Worm (Caenorhabditis elegans) whole organism, L2 larva: ENCODE data around the gene Y66A7A.9.
A peak's percentile ranks its signal among the peaks of the same experiment; 100 is the strongest.

Experiments
- C34F6.9 ChIP-seq: fragments of 150-350 bp; optimal IDR thresholded peaks from 2 replicates; lab custom pipeline; 2014; ENCODE audit warnings: missing biosample characterization, missing genetic modification characterization
- F13H6.1 ChIP-seq: sonication (generic microtip); optimal IDR thresholded peaks from 2 replicates; lab custom pipeline; 2016; ENCODE audit warnings: missing genetic modification characterization, missing compliant biosample characterization
- R02D3.7 ChIP-seq: fragments of 150-350 bp; optimal IDR thresholded peaks from 2 replicates; lab custom pipeline; 2014; ENCODE audit warnings: missing biosample characterization, missing genetic modification characterization
- alr-1 ChIP-seq: fragments of 150-350 bp; optimal IDR thresholded peaks from 2 replicates; lab custom pipeline; 2014; ENCODE audit warnings: missing biosample characterization, missing genetic modification characterization
- aly-2 ChIP-seq: fragments of 150-350 bp; optimal IDR thresholded peaks from 2 replicates; lab custom pipeline; 2014; ENCODE audit warnings: missing biosample characterization, missing genetic modification characterization
- ama-1 ChIP-seq: fragments of 150-350 bp; optimal IDR thresholded peaks from 2 replicates; lab custom pipeline; 2018; ENCODE audit warnings: inconsistent platforms
- blmp-1 ChIP-seq: sonication (generic microtip); optimal IDR thresholded peaks from 2 replicates; lab custom pipeline; 2017; ENCODE audit warnings: missing genetic modification characterization, mild to moderate bottlenecking, missing compliant biosample characterization, antibody characterized with exemption, moderate library complexity; ENCODE audit not compliant: insufficient read depth
- ceh-82 ChIP-seq: fragments of 150-350 bp; optimal IDR thresholded peaks from 2 replicates; lab custom pipeline; 2014; ENCODE audit warnings: missing biosample characterization, missing genetic modification characterization
- crh-2 ChIP-seq: sonication (generic microtip); optimal IDR thresholded peaks from 2 replicates; lab custom pipeline; 2017; ENCODE audit warnings: missing biosample characterization, missing genetic modification characterization
- elt-3 ChIP-seq: sonication (generic microtip); optimal IDR thresholded peaks from 2 replicates; lab custom pipeline; 2017; ENCODE audit warnings: missing biosample characterization, missing genetic modification characterization
- fos-1 ChIP-seq: fragments of 150-350 bp; optimal IDR thresholded peaks from 2 replicates; lab custom pipeline; 2014; ENCODE audit warnings: missing biosample characterization, missing genetic modification characterization
- lin-39 ChIP-seq: fragments of 150-350 bp; optimal IDR thresholded peaks from 2 replicates; lab custom pipeline; 2014; ENCODE audit warnings: missing biosample characterization, missing genetic modification reagents, missing genetic modification characterization
- lsy-2 ChIP-seq, 2 experiments: fragments of 150-350 bp in 1 of 2; sonication (generic microtip) in 1 of 2; optimal IDR thresholded peaks; 2 replicates each; lab custom pipeline; 2014 to 2017; ENCODE audit warnings: missing biosample characterization in 2 of 2, missing genetic modification characterization in 2 of 2
- mab-5 ChIP-seq: fragments of 150-350 bp; optimal IDR thresholded peaks from 2 replicates; lab custom pipeline; 2014; ENCODE audit warnings: missing biosample characterization, missing genetic modification characterization
- mbf-1 ChIP-seq: sonication (generic microtip); optimal IDR thresholded peaks from 2 replicates; lab custom pipeline; 2017; ENCODE audit warnings: missing biosample characterization, missing genetic modification characterization
- mdl-1 ChIP-seq, 2 experiments: fragments of 150-350 bp in 1 of 2; sonication (generic microtip) in 1 of 2; optimal IDR thresholded peaks; 2 replicates each; lab custom pipeline; 2017; ENCODE audit warnings: missing biosample characterization in 2 of 2, missing genetic modification characterization in 2 of 2
- nhr-11 ChIP-seq: fragments of 150-350 bp; optimal IDR thresholded peaks from 2 replicates; lab custom pipeline; 2014; ENCODE audit warnings: missing biosample characterization, missing genetic modification characterization
- nhr-12 ChIP-seq: fragments of 150-350 bp; optimal IDR thresholded peaks from 2 replicates; lab custom pipeline; 2014; ENCODE audit warnings: missing biosample characterization, missing genetic modification characterization
- nhr-129 ChIP-seq: fragments of 150-350 bp; optimal IDR thresholded peaks from 2 replicates; lab custom pipeline; 2014; ENCODE audit warnings: missing biosample characterization, missing genetic modification characterization
- nhr-21 ChIP-seq: fragments of 150-350 bp; optimal IDR thresholded peaks from 2 replicates; lab custom pipeline; 2014; ENCODE audit warnings: missing biosample characterization, missing genetic modification characterization
- nhr-23 ChIP-seq: fragments of 150-350 bp; optimal IDR thresholded peaks from 2 replicates; lab custom pipeline; 2014; ENCODE audit warnings: missing biosample characterization, missing genetic modification reagents, missing genetic modification characterization
- nhr-237 ChIP-seq: fragments of 150-350 bp; optimal IDR thresholded peaks from 2 replicates; lab custom pipeline; 2014; ENCODE audit warnings: missing biosample characterization, missing genetic modification characterization
- nhr-25 ChIP-seq: fragments of 150-350 bp; sonication (generic microtip); optimal IDR thresholded peaks from 3 replicates; lab custom pipeline; 2014; ENCODE audit warnings: missing biosample characterization, missing genetic modification characterization
- nhr-77 ChIP-seq: fragments of 150-350 bp; optimal IDR thresholded peaks from 2 replicates; lab custom pipeline; 2014; ENCODE audit warnings: missing biosample characterization, missing genetic modification characterization
- peb-1 ChIP-seq: fragments of 150-350 bp; optimal IDR thresholded peaks from 2 replicates; lab custom pipeline; 2014; ENCODE audit warnings: missing biosample characterization, missing genetic modification characterization
- sem-4 ChIP-seq: fragments of 150-350 bp; optimal IDR thresholded peaks from 2 replicates; lab custom pipeline; 2014; ENCODE audit warnings: missing biosample characterization, missing genetic modification reagents, missing genetic modification characterization
- sma-3 ChIP-seq: sonication (generic microtip); optimal IDR thresholded peaks from 2 replicates; lab custom pipeline; 2016; ENCODE audit warnings: missing genetic modification reagents, missing genetic modification characterization, missing compliant biosample characterization
- sma-9 ChIP-seq, 2 experiments: fragments of 150-350 bp in 1 of 2; sonication (generic microtip) in 1 of 2; optimal IDR thresholded peaks; 2 replicates each; lab custom pipeline; 2014 to 2016; ENCODE audit warnings: missing genetic modification characterization in 2 of 2, mild to moderate bottlenecking in 1 of 2, missing biosample characterization in 1 of 2, missing compliant biosample characterization in 1 of 2, missing genetic modification reagents in 1 of 2, moderate library complexity in 1 of 2
- snpc-4 ChIP-seq: fragments of 150-350 bp; optimal IDR thresholded peaks from 2 replicates; lab custom pipeline; 2014; ENCODE audit warnings: missing biosample characterization, missing genetic modification characterization
- unc-39 ChIP-seq: fragments of 150-350 bp; optimal IDR thresholded peaks from 2 replicates; lab custom pipeline; 2014; ENCODE audit warnings: missing biosample characterization, missing genetic modification characterization
- unc-55 ChIP-seq: fragments of 150-350 bp; sonication (generic microtip); optimal IDR thresholded peaks from 3 replicates; lab custom pipeline; 2014; ENCODE audit warnings: missing biosample characterization, missing genetic modification reagents, missing genetic modification characterization
- unc-62 ChIP-seq: fragments of 150-350 bp; optimal IDR thresholded peaks from 2 replicates; lab custom pipeline; 2014; ENCODE audit warnings: missing biosample characterization, missing genetic modification reagents, missing genetic modification characterization
- zag-1 ChIP-seq: fragments of 150-350 bp; optimal IDR thresholded peaks from 2 replicates; lab custom pipeline; 2014; ENCODE audit warnings: missing biosample characterization, missing genetic modification characterization
- ztf-11 ChIP-seq: sonication (generic microtip); optimal IDR thresholded peaks from 2 replicates; lab custom pipeline; 2017; ENCODE audit warnings: missing biosample characterization, missing genetic modification characterization
- ztf-4 ChIP-seq: fragments of 150-350 bp; optimal IDR thresholded peaks from 2 replicates; lab custom pipeline; 2014; ENCODE audit warnings: missing biosample characterization, missing genetic modification characterization

The Y66A7A.9 gene

DNA sequence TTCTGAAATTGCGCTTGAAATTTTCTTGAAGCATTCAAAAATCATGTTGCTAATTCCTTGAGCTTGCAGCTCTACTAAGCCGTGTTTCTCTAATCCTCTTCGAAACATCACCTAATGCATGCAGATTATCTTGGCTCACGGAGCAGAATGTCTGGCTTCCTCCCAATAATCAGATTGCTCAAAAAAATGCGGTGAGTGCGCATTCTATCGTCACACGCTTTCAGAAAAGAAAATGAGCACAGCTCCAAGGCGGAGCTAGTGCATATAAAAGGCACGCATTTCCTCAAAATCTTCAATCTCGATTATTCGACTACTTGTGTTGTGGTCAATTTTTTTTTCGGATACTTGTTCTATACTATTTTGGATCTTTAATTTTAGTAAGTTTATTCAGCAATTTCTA is 29.1 kb upstream of the Y66A7A.9 start (continued):
- TF ChIP-seq blmp-1 (tag; lab: Kevin White, UChicago): no peak
- TF ChIP-seq mab-5 (tag; lab: Kevin White, UChicago): no peak
- no peak for TF ChIP-seq nhr-21 (tag; lab: Kevin White, UChicago)
- TF ChIP-seq ama-1 (lab: Kevin White, UChicago): peak; percentile 10
- TF ChIP-seq ztf-4 (tag; lab: Kevin White, UChicago): no peak
- TF ChIP-seq crh-2 (tag; lab: Kevin White, UChicago): no peak
- TF ChIP-seq lin-39: no peak
- peak; percentile 40 for TF ChIP-seq sma-9 (GFP tag; optimal IDR thresholded peaks at IDR 0.05; lab: Kevin White, UChicago)
- no peak for TF ChIP-seq sma-9 (tag; optimal IDR thresholded peaks at IDR 0.05; lab: Kevin White, UChicago)
- no peak for TF ChIP-seq mdl-1 (tag; optimal IDR thresholded peaks at IDR 0.05; lab: Kevin White, UChicago)
- TF ChIP-seq mbf-1 (tag; lab: Kevin White, UChicago): no peak
- TF ChIP-seq, all 48 proteins: peak for 7

- TF ChIP-seq R02D3.7 (tag; lab: Kevin White, UChicago) (no peak), sma-9 (GFP tag; optimal IDR thresholded peaks at IDR 0.05; lab: Kevin White, UChicago) (no peak), sma-9 (tag; optimal IDR thresholded peaks at IDR 0.05; lab: Kevin White, UChicago) (no peak), nhr-12 (tag; lab: Kevin White, UChicago) (no peak), nhr-23 (no peak), F13H6.1 (no peak), ztf-11 (tag; lab: Kevin White, UChicago) (no peak), snpc-4 (no peak), aly-2 (no peak), nhr-77 (tag; lab: Kevin White, UChicago) (no peak), peb-1 (no peak), lin-39 (no peak)
Measured at ce11 chrIII:11636740-11637139, 24.5 kb upstream of the Y66A7A.9 start, which contains the start of gene tbx-33. tbx-33 (minus strand) TSS chrIII:11636840.

- TF ChIP-seq sma-3 (GFP tag; lab: Kevin White, UChicago): no peak
- TF ChIP-seq alr-1 (tag; lab: Kevin White, UChicago): no peak
- no peak for TF ChIP-seq snpc-4
- no peak for TF ChIP-seq nhr-11 (tag; lab: Kevin White, UChicago)
- TF ChIP-seq zag-1 (tag; lab: Kevin White, UChicago): no peak
- no peak for TF ChIP-seq unc-39 (tag; lab: Kevin White, UChicago)
- TF ChIP-seq lin-39: no peak
- TF ChIP-seq nhr-25: no peak
- no peak for TF ChIP-seq elt-3 (tag; lab: Kevin White, UChicago)
- TF ChIP-seq fos-1 (tag; lab: Kevin White, UChicago): no peak
- no peak for TF ChIP-seq unc-62
- TF ChIP-seq blmp-1 (tag; lab: Kevin White, UChicago): no peak
- no peak for TF ChIP-seq lsy-2 (tag; optimal IDR thresholded peaks at IDR 0.05; lab: Kevin White, UChicago)
- no peak for TF ChIP-seq ztf-4 (tag; lab: Kevin White, UChicago)
- no peak for TF ChIP-seq nhr-237
- TF ChIP-seq C34F6.9 (tag; lab: Kevin White, UChicago): no peak
- no peak for TF ChIP-seq ceh-82 (tag; lab: Kevin White, UChicago)
- no peak for TF ChIP-seq nhr-23
- TF ChIP-seq mab-5 (tag; lab: Kevin White, UChicago): no peak
Measured at ce11 chrIII:11635000-11635399, 22.7 kb upstream of the Y66A7A.9 start.

- TF ChIP-seq aly-2 (no peak), crh-2 (tag; lab: Kevin White, UChicago) (no peak), blmp-1 (tag; lab: Kevin White, UChicago) (no peak)
Measured at ce11 chrIII:11633444-11633843, 21.2 kb upstream of the Y66A7A.9 start.

- TF ChIP-seq blmp-1 (tag; lab: Kevin White, UChicago) (no peak), aly-2 (no peak), unc-55 (GFP tag; lab: Kevin White, UChicago) (no peak), sem-4 (tag; lab: Kevin White, UChicago) (no peak), sma-3 (GFP tag; lab: Kevin White, UChicago) (no peak), nhr-77 (tag; lab: Kevin White, UChicago) (no peak), fos-1 (tag; lab: Kevin White, UChicago) (no peak), C34F6.9 (tag; lab: Kevin White, UChicago) (no peak), unc-62 (no peak), nhr-129 (tag; lab: Kevin White, UChicago) (no peak)
Measured at ce11 chrIII:11632376-11632775, 20.1 kb upstream of the Y66A7A.9 start.
